Fruit fly (Drosophila melanogaster): ENCODE measurements around the gene rdo.
A peak's percentile ranks its signal among the peaks of the same experiment; 100 is the strongest.

rdo gene

dm6 chr2L:18119643-18120042 lies 107.5 kb downstream of the rdo start, which contains the start of gene CG5758:
TSS of gene CG5758 (plus strand) at chr2L:18119995.
- TF ChIP-seq Vsx2 (GFP tag; optimal IDR thresholded peaks at IDR 0.05; ENCODE audit: partially characterized antibody) (no peak), CrebA (GFP tag; optimal IDR thresholded peaks at IDR 0.05; ENCODE audit: borderline replicate concordance) (no peak), psq (GFP tag; optimal IDR thresholded peaks at IDR 0.05) (no peak), usp (GFP tag; optimal IDR thresholded peaks at IDR 0.05) (no peak), brk (GFP tag; optimal IDR thresholded peaks at IDR 0.05) (no peak), Hnf4 (GFP tag; optimal IDR thresholded peaks at IDR 0.05) (peak; percentile 33), OdsH (GFP tag; optimal IDR thresholded peaks at IDR 0.05) (peak; percentile 41), fru (GFP tag; optimal IDR thresholded peaks at IDR 0.05) (peak; percentile 32), Hr78 (GFP tag; optimal IDR thresholded peaks at IDR 0.05) (no peak), sv (GFP tag; optimal IDR thresholded peaks at IDR 0.05) (no peak), Rel (GFP tag; optimal IDR thresholded peaks at IDR 0.05) (no peak), Rel (tag; optimal IDR thresholded peaks at IDR 0.05) (no peak), rgr (GFP tag; optimal IDR thresholded peaks at IDR 0.05) (peak; percentile 45), HLH106 (tag; optimal IDR thresholded peaks at IDR 0.05) (peak; percentile 21), ey (GFP tag; optimal IDR thresholded peaks at IDR 0.05) (peak; percentile 24), Sp1 (GFP tag; optimal IDR thresholded peaks at IDR 0.05) (no peak), h (GFP tag; optimal IDR thresholded peaks at IDR 0.05) (peak; percentile 59), foxo (GFP tag; optimal IDR thresholded peaks at IDR 0.05) (peak in 1 of 2 experiments; percentile 40), tai (GFP tag; optimal IDR thresholded peaks at IDR 0.05) (peak; percentile 49)
